Fruit fly (Drosophila melanogaster): ENCODE measurements around the gene CG10650.

CG10650 gene

DNA sequence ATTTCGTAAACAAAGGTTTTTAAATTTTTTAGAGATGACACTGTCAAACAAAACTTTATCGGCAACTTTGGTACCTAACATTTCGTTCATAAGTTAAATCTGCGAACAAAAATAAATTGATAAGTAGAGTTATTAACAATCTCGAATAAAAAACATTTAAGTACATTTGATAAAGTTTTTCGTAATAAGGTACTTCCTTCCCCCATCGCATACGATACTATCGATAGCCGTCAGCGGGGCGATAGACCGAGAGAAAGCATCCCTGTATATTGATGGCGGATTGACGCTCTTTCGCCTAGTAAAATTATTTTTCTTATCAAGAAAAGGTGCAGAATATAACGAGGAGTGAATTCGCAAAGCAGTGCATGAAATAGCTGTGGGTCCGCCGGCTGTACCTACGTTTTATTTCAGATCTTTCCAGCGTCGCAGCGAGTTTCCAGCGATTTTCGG is 49.4 kb upstream of the CG10650 start, which contains the start of the genes Ttc19 and Acn (continued):
- peak; percentile 62 for TF ChIP-seq schlank (tag; optimal IDR thresholded peaks at IDR 0.05)
- TF ChIP-seq CG3065 (GFP tag; optimal IDR thresholded peaks at IDR 0.05) = peak; percentile 54
- TF ChIP-seq Lhr (GFP tag; optimal IDR thresholded peaks at IDR 0.05) = peak; percentile 51
- peak; percentile 24 for TF ChIP-seq CG6683 (GFP tag; optimal IDR thresholded peaks at IDR 0.05)
- TF ChIP-seq prd (optimal IDR thresholded peaks at IDR 0.05) = no peak
- TF ChIP-seq prd (GFP tag; IDR thresholded peaks at IDR 0.05) = peak; percentile 89
- TF ChIP-seq dpn (GFP tag; optimal IDR thresholded peaks at IDR 0.05) = peak; percentile 72 to 92
- TF ChIP-seq Usf (GFP tag; optimal IDR thresholded peaks at IDR 0.05) = peak; percentile 32
- TF ChIP-seq CG14710 (tag; optimal IDR thresholded peaks at IDR 0.05) = peak; percentile 90
- no peak for TF ChIP-seq Lpt (GFP tag; optimal IDR thresholded peaks at IDR 0.05)
- peak; percentile 66; the same call in 2 of the 3 replicates for TF ChIP-seq Optix (GFP tag; IDR thresholded peaks at IDR 0.05)
- no peak for TF ChIP-seq CG17568 (GFP tag; optimal IDR thresholded peaks at IDR 0.05)
- peak; percentile 96 for TF ChIP-seq CG6791 (GFP tag; IDR thresholded peaks at IDR 0.05; ENCODE audit: partially characterized antibody)
- TF ChIP-seq Hr3 (GFP tag; optimal IDR thresholded peaks at IDR 0.05) = peak; percentile 81
- TF ChIP-seq CG32767 (GFP tag; IDR thresholded peaks at IDR 0.05) = peak; percentile 50
- peak; percentile 96 for TF ChIP-seq row (GFP tag; IDR thresholded peaks at IDR 0.05)
- TF ChIP-seq H15 (GFP tag; IDR thresholded peaks at IDR 0.05) = peak; percentile 84
- TF ChIP-seq dysf (GFP tag; IDR thresholded peaks at IDR 0.05) = peak; percentile 77
- peak; percentile 68 for TF ChIP-seq CG11093 (GFP tag; IDR thresholded peaks at IDR 0.05)
- peak; percentile 65 for TF ChIP-seq CG11085 (GFP tag; IDR thresholded peaks at IDR 0.05)
- TF ChIP-seq oc (tag; optimal IDR thresholded peaks at IDR 0.05) = no peak
- TF ChIP-seq grn (GFP tag; optimal IDR thresholded peaks at IDR 0.05) = no peak
- TF ChIP-seq D19B (GFP tag; optimal IDR thresholded peaks at IDR 0.05) = peak; percentile 44
- TF ChIP-seq nau (GFP tag; optimal IDR thresholded peaks at IDR 0.05) = no peak
- peak; percentile 89 for TF ChIP-seq slbo (GFP tag; IDR thresholded peaks at IDR 0.05)
- peak; percentile 77 for TF ChIP-seq CG15601 (tag; optimal IDR thresholded peaks at IDR 0.05)
- TF ChIP-seq Hr39 (optimal IDR thresholded peaks at IDR 0.05) = no peak
- peak; percentile 66 for TF ChIP-seq ewg (GFP tag; optimal IDR thresholded peaks at IDR 0.05)
- TF ChIP-seq Nf-YC (tag; optimal IDR thresholded peaks at IDR 0.05) = peak; percentile 71
- peak; percentile 85 for TF ChIP-seq CG11247 (GFP tag; IDR thresholded peaks at IDR 0.05)
- peak; percentile 53 for TF ChIP-seq Nf-YB (GFP tag; optimal IDR thresholded peaks at IDR 0.05)
- peak; percentile 49; the same call in 1 of the 3 replicates for TF ChIP-seq CG7357 (GFP tag; IDR thresholded peaks at IDR 0.05)
- peak; percentile 90 for TF ChIP-seq bab2 (GFP tag; optimal IDR thresholded peaks at IDR 0.05)
- no peak for TF ChIP-seq Vsx1 (GFP tag; optimal IDR thresholded peaks at IDR 0.05)
- peak; percentile 87 for TF ChIP-seq CG13424 (tag; optimal IDR thresholded peaks at IDR 0.05)
- TF ChIP-seq grau (tag; optimal IDR thresholded peaks at IDR 0.05) = peak; percentile 78
- peak; percentile 74 for TF ChIP-seq CG10959 (GFP tag; IDR thresholded peaks at IDR 0.05)
- TF ChIP-seq CrebB (tag; optimal IDR thresholded peaks at IDR 0.05) = peak; percentile 54
- TF ChIP-seq pnt (GFP tag; optimal IDR thresholded peaks at IDR 0.05) = peak; percentile 81
- TF ChIP-seq BEAF-32 (GFP tag; optimal IDR thresholded peaks at IDR 0.05) = peak; percentile 97
- peak; percentile 18; the same call in 1 of the 2 replicates for TF ChIP-seq Ravus (GFP tag; IDR thresholded peaks at IDR 0.05)
- no peak for TF ChIP-seq CG5180 (GFP tag; optimal IDR thresholded peaks at IDR 0.05)
- TF ChIP-seq ERR (GFP tag; optimal IDR thresholded peaks at IDR 0.05) = peak; percentile 73
- TF ChIP-seq CG14441 (GFP tag; IDR thresholded peaks at IDR 0.05) = peak; percentile 82
- TF ChIP-seq Fer2 (tag; optimal IDR thresholded peaks at IDR 0.05) = peak; percentile 71
- TF ChIP-seq cg (GFP tag; optimal IDR thresholded peaks at IDR 0.05) = no peak
- TF ChIP-seq NFAT (GFP tag; IDR thresholded peaks at IDR 0.05) = peak; percentile 76
- TF ChIP-seq CG17328 (GFP tag; IDR thresholded peaks at IDR 0.05) = peak; percentile 83
- peak; percentile 27 for TF ChIP-seq CG10431 (GFP tag; optimal IDR thresholded peaks at IDR 0.05)
- no peak for TF ChIP-seq jing (GFP tag; optimal IDR thresholded peaks at IDR 0.05)
- TF ChIP-seq pita (GFP tag; optimal IDR thresholded peaks at IDR 0.05) = no peak

Measured in whole organism, embryonic.